Fruit fly (Drosophila melanogaster): ENCODE measurements around the gene GATAe.

GATAe gene

dm6 chr3R:16011698-16012332 is 2.9 kb downstream of the GATAe start (continued):
- TF ChIP-seq Pdp1 (GFP tag; optimal IDR thresholded peaks at IDR 0.05): peak in 1 of 2 experiments; percentile 26
- TF ChIP-seq CG5180 (GFP tag; optimal IDR thresholded peaks at IDR 0.05): peak; percentile 52
- peak; percentile 73 for TF ChIP-seq crol (GFP tag; IDR thresholded peaks at IDR 0.05)
- TF ChIP-seq cg (GFP tag; optimal IDR thresholded peaks at IDR 0.05): peak; percentile 83
- no peak for TF ChIP-seq NC2α (GFP tag; optimal IDR thresholded peaks at IDR 0.05)
- no peak for TF ChIP-seq CG4617 (GFP tag; optimal IDR thresholded peaks at IDR 0.05; ENCODE audit: borderline replicate concordance)
- TF ChIP-seq eve (GFP tag; optimal IDR thresholded peaks at IDR 0.05): no peak
- TF ChIP-seq CG2678 (tag; optimal IDR thresholded peaks at IDR 0.05): peak; percentile 58
- TF ChIP-seq YL-1 (GFP tag; optimal IDR thresholded peaks at IDR 0.05): no peak
- TF ChIP-seq CG6175 (GFP tag; IDR thresholded peaks at IDR 0.05): peak; percentile 70; the same call in 1 of the 3 replicates
- peak; percentile 82 for TF ChIP-seq CG10543 (GFP tag; optimal IDR thresholded peaks at IDR 0.05)
- TF ChIP-seq CG12219 (GFP tag; optimal IDR thresholded peaks at IDR 0.05): peak; percentile 23
- peak; percentile 29 for TF ChIP-seq CG3281 (GFP tag; optimal IDR thresholded peaks at IDR 0.05)
- TF ChIP-seq NfI (GFP tag; optimal IDR thresholded peaks at IDR 0.05): peak; percentile 11
- TF ChIP-seq Vsx1 (GFP tag; optimal IDR thresholded peaks at IDR 0.05): peak; percentile 90
- TF ChIP-seq da (GFP tag; optimal IDR thresholded peaks at IDR 0.05): no peak
- TF ChIP-seq CG13296 (GFP tag; optimal IDR thresholded peaks at IDR 0.05): peak; percentile 61
- TF ChIP-seq pnt (GFP tag; optimal IDR thresholded peaks at IDR 0.05): no peak
- TF ChIP-seq sens (GFP tag): peak; percentile 41
- TF ChIP-seq salm (tag; optimal IDR thresholded peaks at IDR 0.05): peak; percentile 30
- TF ChIP-seq CG30403 (GFP tag; optimal IDR thresholded peaks at IDR 0.05): no peak
- TF ChIP-seq Trl (optimal IDR thresholded peaks at IDR 0.05): no peak
- TF ChIP-seq Trl (GFP tag; optimal IDR thresholded peaks at IDR 0.05): no peak
- TF ChIP-seq CG13775 (GFP tag; optimal IDR thresholded peaks at IDR 0.05): no peak
- peak; percentile 39 for TF ChIP-seq wek (GFP tag; optimal IDR thresholded peaks at IDR 0.05)
- peak; percentile 25 for TF ChIP-seq nerfin-1 (tag; optimal IDR thresholded peaks at IDR 0.05)
- 0 out of 3 replicates have a peak, but pooled peaks have one; percentile 6 for TF ChIP-seq ase (GFP tag; IDR thresholded peaks at IDR 0.05)
- peak; percentile 16 for TF ChIP-seq CG17912 (GFP tag; optimal IDR thresholded peaks at IDR 0.05)
- TF ChIP-seq CG15479 (GFP tag; optimal IDR thresholded peaks at IDR 0.05): peak; percentile 94
- TF ChIP-seq pfk (GFP tag; optimal IDR thresholded peaks at IDR 0.05): no peak
- peak; percentile 7 for TF ChIP-seq CG17385 (GFP tag; optimal IDR thresholded peaks at IDR 0.05)
- peak; percentile 35 for TF ChIP-seq dmrt99B (tag; optimal IDR thresholded peaks at IDR 0.05)
- TF ChIP-seq CG15514 (GFP tag; optimal IDR thresholded peaks at IDR 0.05): no peak
- TF ChIP-seq BtbVII (GFP tag; optimal IDR thresholded peaks at IDR 0.05): peak; percentile 46
- TF ChIP-seq Meics (GFP tag; optimal IDR thresholded peaks at IDR 0.05): peak; percentile 20
- peak; percentile 15 for TF ChIP-seq CG13424 (tag; optimal IDR thresholded peaks at IDR 0.05)
- TF ChIP-seq CG1603 (tag; optimal IDR thresholded peaks at IDR 0.05): peak; percentile 30
- peak in 1 of 2 experiments; percentile 67 for TF ChIP-seq Hr78 (GFP tag; optimal IDR thresholded peaks at IDR 0.05)
- no peak for TF ChIP-seq pum (GFP tag; optimal IDR thresholded peaks at IDR 0.05)
- TF ChIP-seq CG7839 (tag; optimal IDR thresholded peaks at IDR 0.05): peak; percentile 16
- TF ChIP-seq cwo (GFP tag; optimal IDR thresholded peaks at IDR 0.05): peak; percentile 46
- peak; percentile 38 for TF ChIP-seq CG34376 (GFP tag; optimal IDR thresholded peaks at IDR 0.05)
- peak; percentile 20 for TF ChIP-seq CG4328 (GFP tag; optimal IDR thresholded peaks at IDR 0.05)
- TF ChIP-seq Dbx (GFP tag; IDR thresholded peaks at IDR 0.05): peak; percentile 21; the same call in 1 of the 3 replicates
- TF ChIP-seq CG31365 (tag; optimal IDR thresholded peaks at IDR 0.05): peak; percentile 5
- TF ChIP-seq Adf1 (GFP tag; IDR thresholded peaks at IDR 0.05): peak; percentile 70; the same call in 1 of the 2 replicates
- peak; percentile 0 for TF ChIP-seq CG18262 (tag; optimal IDR thresholded peaks at IDR 0.05)
- 0 out of 4 replicates have a peak, but pooled peaks have one; percentile 38 for TF ChIP-seq chinmo (GFP tag; IDR thresholded peaks at IDR 0.05; ENCODE audit: partially characterized antibody)

Data from whole organism, embryonic.